Fruit fly (Drosophila melanogaster): Measurements from ENCODE around the gene ppk21.
A peak's percentile ranks its signal among the peaks of the same experiment; 100 is the strongest.

ppk21 gene

DNA sequence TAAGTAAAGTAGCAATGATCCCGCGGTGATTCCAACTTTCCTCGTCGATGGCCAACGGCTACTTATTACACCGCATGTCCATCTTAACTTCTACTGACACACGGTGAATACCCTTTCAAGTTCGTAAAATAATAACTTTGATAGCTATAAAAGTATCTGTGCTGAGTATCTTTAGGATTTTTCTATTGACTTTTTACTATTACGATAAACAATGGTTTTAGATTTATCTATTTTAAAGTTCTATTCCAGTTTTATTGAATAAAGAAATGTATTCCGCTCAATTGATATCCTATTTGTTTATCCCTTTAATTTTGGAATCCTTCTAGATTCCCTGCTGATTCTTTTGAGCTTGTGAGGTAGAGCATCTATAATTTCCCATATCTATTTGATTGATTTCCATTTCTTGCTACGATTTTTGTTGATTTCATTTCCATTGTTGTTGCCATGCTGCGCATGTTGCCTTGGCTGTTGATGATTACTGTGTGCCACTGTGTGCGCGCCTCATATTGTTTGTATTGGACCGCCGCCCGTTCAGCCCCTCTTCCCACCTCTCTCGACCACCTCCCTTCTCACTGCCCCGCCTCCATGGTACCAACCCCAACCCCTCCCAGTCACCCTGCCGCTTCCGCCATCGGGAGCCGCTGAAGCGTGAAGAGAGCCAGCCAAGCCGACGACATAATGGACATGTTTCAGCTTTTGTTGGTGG is 25.4 kb downstream of the ppk21 start (continued):
- no peak for TF ChIP-seq Side (GFP tag; optimal IDR thresholded peaks at IDR 0.05)
- no peak for TF ChIP-seq CG30403 (GFP tag; optimal IDR thresholded peaks at IDR 0.05)
- TF ChIP-seq CG11398 (GFP tag; optimal IDR thresholded peaks at IDR 0.05): no peak
- TF ChIP-seq crp (GFP tag; optimal IDR thresholded peaks at IDR 0.05): no peak
- no peak for TF ChIP-seq Stat92E (GFP tag; optimal IDR thresholded peaks at IDR 0.05)
- TF ChIP-seq CG9932 (GFP tag; IDR thresholded peaks at IDR 0.05): 0 out of 2 replicates have a peak, but pooled peaks have one; percentile 10
- TF ChIP-seq tx (GFP tag; optimal IDR thresholded peaks at IDR 0.05): no peak
- no peak for TF ChIP-seq crc (GFP tag; optimal IDR thresholded peaks at IDR 0.05)
- no peak for TF ChIP-seq CG6791 (GFP tag; IDR thresholded peaks at IDR 0.05; ENCODE audit: partially characterized antibody)

DNA sequence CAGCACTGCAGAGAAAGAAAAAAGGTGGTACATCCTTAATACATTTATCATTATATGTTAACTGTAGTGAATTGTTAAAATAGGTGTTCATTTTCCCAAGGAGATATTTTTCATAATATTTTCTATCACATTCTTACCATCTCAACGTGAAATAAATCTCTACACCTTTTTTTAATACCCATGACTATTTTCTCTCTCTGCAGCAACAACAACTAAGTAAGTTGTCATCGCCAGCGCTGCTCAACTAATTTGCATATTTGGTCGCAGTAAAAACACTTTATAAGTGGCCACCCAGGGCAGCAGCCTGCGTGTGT is 25.9 kb downstream of the ppk21 start:
- no peak for TF ChIP-seq repo (GFP tag; optimal IDR thresholded peaks at IDR 0.05)
- TF ChIP-seq zen (tag; optimal IDR thresholded peaks at IDR 0.05): no peak
- TF ChIP-seq jing (GFP tag; optimal IDR thresholded peaks at IDR 0.05): no peak
- TF ChIP-seq CG9727 (GFP tag; optimal IDR thresholded peaks at IDR 0.05): peak; percentile 33
- TF ChIP-seq Rx (GFP tag; IDR thresholded peaks at IDR 0.05): no peak
- TF ChIP-seq Gug (GFP tag; IDR thresholded peaks at IDR 0.05): no peak
- no peak for TF ChIP-seq CG11696 (GFP tag; IDR thresholded peaks at IDR 0.05)
- no peak for TF ChIP-seq CG11093 (GFP tag; IDR thresholded peaks at IDR 0.05)
- no peak for TF ChIP-seq pho (GFP tag; optimal IDR thresholded peaks at IDR 0.05)
- no peak for TF ChIP-seq Dfd (GFP tag; optimal IDR thresholded peaks at IDR 0.05)
- no peak for TF ChIP-seq Sin3A (optimal IDR thresholded peaks at IDR 0.05)
- TF ChIP-seq p53 (GFP tag; optimal IDR thresholded peaks at IDR 0.05): no peak
- TF ChIP-seq CG7357 (GFP tag; IDR thresholded peaks at IDR 0.05): 0 out of 3 replicates have a peak, but pooled peaks have one; percentile 18
- TF ChIP-seq CTCF (GFP tag; optimal IDR thresholded peaks at IDR 0.05): no peak
- TF ChIP-seq CG14014 (GFP tag; IDR thresholded peaks at IDR 0.05): no peak
- TF ChIP-seq E2f1 (GFP tag; IDR thresholded peaks at IDR 0.05): no peak
- peak; percentile 54 for TF ChIP-seq sisA (GFP tag; IDR thresholded peaks at IDR 0.05)
- TF ChIP-seq lab (GFP tag; optimal IDR thresholded peaks at IDR 0.05): no peak
- TF ChIP-seq zen2 (GFP tag; IDR thresholded peaks at IDR 0.05; ENCODE audit: partially characterized antibody): no peak
- TF ChIP-seq CG9876 (GFP tag; optimal IDR thresholded peaks at IDR 0.05): no peak
- TF ChIP-seq CG2889 (GFP tag; IDR thresholded peaks at IDR 0.05): no peak
- no peak for TF ChIP-seq crp (GFP tag; optimal IDR thresholded peaks at IDR 0.05)
- TF ChIP-seq CG12104 (GFP tag; optimal IDR thresholded peaks at IDR 0.05): no peak
- peak; percentile 29; the same call in 1 of the 2 replicates for TF ChIP-seq CG32767 (GFP tag; IDR thresholded peaks at IDR 0.05)
- TF ChIP-seq bcd (GFP tag; optimal IDR thresholded peaks at IDR 0.05): no peak
- no peak for TF ChIP-seq Myb (GFP tag; optimal IDR thresholded peaks at IDR 0.05)
- no peak for TF ChIP-seq CG8944 (GFP tag; optimal IDR thresholded peaks at IDR 0.05)
- TF ChIP-seq CG4404 (GFP tag; IDR thresholded peaks at IDR 0.05): no peak
- TF ChIP-seq tll (GFP tag; optimal IDR thresholded peaks at IDR 0.05): no peak
- no peak for TF ChIP-seq CG33213 (GFP tag; optimal IDR thresholded peaks at IDR 0.05)
- TF ChIP-seq D (optimal IDR thresholded peaks at IDR 0.05): no peak
- peak; percentile 37 for TF ChIP-seq D (GFP tag; optimal IDR thresholded peaks at IDR 0.05)
- TF ChIP-seq CG11504 (tag; optimal IDR thresholded peaks at IDR 0.05): peak; percentile 71
- no peak for TF ChIP-seq gsb (GFP tag; IDR thresholded peaks at IDR 0.05)
- TF ChIP-seq mam (GFP tag; optimal IDR thresholded peaks at IDR 0.05): no peak
- no peak for TF ChIP-seq NK7.1 (GFP tag; optimal IDR thresholded peaks at IDR 0.05)
- no peak for TF ChIP-seq D19B (GFP tag; optimal IDR thresholded peaks at IDR 0.05)
- TF ChIP-seq Deaf1 (tag; optimal IDR thresholded peaks at IDR 0.05): no peak
- TF ChIP-seq CG8388 (GFP tag; optimal IDR thresholded peaks at IDR 0.05): peak; percentile 49
- TF ChIP-seq CG6765 (GFP tag; optimal IDR thresholded peaks at IDR 0.05): no peak
- no peak for TF ChIP-seq pb (GFP tag; optimal IDR thresholded peaks at IDR 0.05)
- peak; percentile 33 for TF ChIP-seq ATbp (GFP tag; optimal IDR thresholded peaks at IDR 0.05)
- no peak for TF ChIP-seq HmgZ (tag; optimal IDR thresholded peaks at IDR 0.05)

Measured in whole organism, embryonic.